Worm (Caenorhabditis elegans): ENCODE data around the gene fbxa-59.

The fbxa-59 gene

DNA sequence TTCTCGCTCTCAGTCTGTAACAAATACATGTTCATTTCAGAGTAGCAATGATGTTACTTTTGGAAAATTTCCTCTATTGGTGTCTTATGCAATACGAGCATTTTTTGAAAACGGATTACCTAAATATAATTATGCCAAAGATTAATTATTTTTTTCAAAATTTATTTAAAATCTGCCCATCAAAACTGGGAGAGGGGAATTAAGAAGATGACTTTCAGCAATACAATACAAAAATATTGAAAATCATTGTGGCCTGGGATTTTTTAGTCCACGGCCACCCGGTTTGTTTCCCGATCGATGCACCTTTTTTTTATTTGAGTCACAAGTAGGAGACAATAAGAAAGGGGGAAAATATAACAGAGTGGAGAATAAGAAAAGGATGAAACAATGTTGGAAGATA is 5.3 kb downstream of the fbxa-59 start, which contains the start of gene fbxa-56:
fbxa-56 (minus strand) TSS at position 101 of the 400 bp plus-strand sequence.
- no peak for TF ChIP-seq unc-62 (GFP tag; optimal IDR thresholded peaks at IDR 0.05)

DNA sequence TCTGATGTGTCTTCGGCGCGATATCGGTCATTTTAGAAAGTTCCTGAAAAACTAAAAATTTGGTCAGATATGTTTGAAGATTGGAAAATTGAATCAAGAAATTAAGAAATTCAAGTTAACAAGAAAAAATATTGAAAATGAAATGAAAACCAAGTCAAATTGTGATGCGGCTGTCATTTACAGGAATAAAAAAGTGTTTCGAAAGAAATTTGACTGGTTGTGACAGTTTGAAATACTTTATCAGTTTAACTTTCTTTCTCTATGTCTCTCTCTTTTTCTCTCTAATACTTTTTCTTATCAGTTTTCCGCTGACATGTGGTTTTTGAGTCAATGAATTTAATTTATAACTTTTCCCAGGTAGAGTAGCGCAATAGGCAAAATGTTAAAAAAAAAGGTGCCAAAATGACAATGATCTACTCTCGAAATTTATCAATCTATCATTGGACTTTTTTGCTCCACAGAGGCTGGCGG is 7.2 kb downstream of the fbxa-59 start, which contains the start of gene fbxa-55:
fbxa-55 (minus strand) TSS at position 51 of the 471 bp plus-strand sequence.
- TF ChIP-seq unc-62 (GFP tag; optimal IDR thresholded peaks at IDR 0.05): no peak

- no peak for TF ChIP-seq unc-62 (GFP tag; optimal IDR thresholded peaks at IDR 0.05)
Observed at ce11 chrIII:926216-926615, 17.1 kb downstream of the fbxa-59 start, which contains the start of gene pef-1. Gene pef-1 (minus strand): TSS chrIII:926316.

DNA sequence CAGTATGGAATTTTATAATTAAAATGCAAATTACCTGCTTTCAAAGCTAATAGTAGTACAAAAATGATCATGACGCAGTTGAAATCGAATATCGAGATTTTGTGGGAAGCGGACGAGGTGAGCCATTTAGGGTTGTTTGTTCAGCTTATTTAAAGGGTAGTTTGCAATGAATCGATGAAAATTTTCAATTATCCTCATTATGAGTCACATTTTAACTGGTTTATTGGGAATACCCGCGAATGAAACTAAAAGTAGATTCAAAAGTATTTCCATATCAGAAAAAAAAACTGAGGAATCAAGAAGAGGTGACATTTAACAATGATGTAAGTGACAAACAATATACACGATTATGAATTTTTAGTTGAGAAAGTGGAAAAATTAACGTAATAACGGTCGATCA is 24.0 kb downstream of the fbxa-59 start, which contains the start of gene F23H11.7:
F23H11.7 (minus strand) TSS at position 101 of the 400 bp plus-strand sequence.
- no peak for TF ChIP-seq unc-62 (GFP tag; optimal IDR thresholded peaks at IDR 0.05)

DNA sequence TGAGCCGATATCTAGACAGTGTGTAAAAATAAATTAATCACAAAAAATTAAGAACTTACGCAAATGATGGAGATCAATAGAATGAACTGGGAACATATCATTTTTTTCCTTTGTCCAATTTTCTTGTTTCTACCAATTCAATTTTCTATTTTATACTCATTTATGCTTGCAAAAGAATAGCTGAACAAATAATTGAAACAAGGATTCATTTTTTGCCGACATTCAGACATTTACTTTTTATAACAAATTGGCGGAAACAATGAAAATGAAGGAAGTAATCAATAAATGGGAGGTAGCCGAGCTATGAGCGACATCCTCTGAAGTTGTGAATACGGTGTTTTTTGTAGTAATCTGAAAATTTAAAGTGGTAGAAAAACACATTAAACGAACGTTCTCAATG is 26.4 kb downstream of the fbxa-59 start, which contains the start of gene idpp-13:
idpp-13 (minus strand) TSS at position 101 of the 400 bp plus-strand sequence.
- no peak for TF ChIP-seq unc-62 (GFP tag; optimal IDR thresholded peaks at IDR 0.05)

- no peak for TF ChIP-seq unc-62 (GFP tag; optimal IDR thresholded peaks at IDR 0.05)
Observed at ce11 chrIII:910540-911311, 32.5 kb downstream of the fbxa-59 start, which contains the start of the genes F23H11.5 and bra-2. Gene F23H11.5 (minus strand): TSS chrIII:910590. Gene bra-2 (plus strand): TSS chrIII:911261.

- TF ChIP-seq unc-62 (GFP tag; optimal IDR thresholded peaks at IDR 0.05): no peak
Observed at ce11 chrIII:909540-909939, 33.7 kb downstream of the fbxa-59 start, which contains the start of gene crls-1. Gene crls-1 (minus strand): TSS chrIII:909902.

DNA sequence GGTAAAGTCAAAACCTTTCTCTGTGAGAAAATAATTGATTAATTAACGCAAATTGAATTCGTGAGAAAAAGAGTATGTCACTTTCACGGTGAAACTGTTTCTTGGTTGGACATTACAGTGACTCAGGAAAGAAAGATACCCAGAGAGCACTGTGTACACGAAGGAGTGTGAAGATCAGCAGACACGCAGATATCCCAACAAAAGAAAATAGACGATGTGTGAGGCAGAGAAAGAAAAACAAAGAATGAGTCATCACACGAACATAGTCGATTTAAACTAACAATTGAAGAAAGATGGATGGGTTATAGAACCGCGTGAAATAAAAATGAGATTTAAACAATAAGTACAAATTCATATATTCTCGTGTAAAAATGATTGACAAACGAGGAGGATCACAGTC is 35.3 kb downstream of the fbxa-59 start:
- no peak for TF ChIP-seq unc-62 (GFP tag; optimal IDR thresholded peaks at IDR 0.05)

DNA sequence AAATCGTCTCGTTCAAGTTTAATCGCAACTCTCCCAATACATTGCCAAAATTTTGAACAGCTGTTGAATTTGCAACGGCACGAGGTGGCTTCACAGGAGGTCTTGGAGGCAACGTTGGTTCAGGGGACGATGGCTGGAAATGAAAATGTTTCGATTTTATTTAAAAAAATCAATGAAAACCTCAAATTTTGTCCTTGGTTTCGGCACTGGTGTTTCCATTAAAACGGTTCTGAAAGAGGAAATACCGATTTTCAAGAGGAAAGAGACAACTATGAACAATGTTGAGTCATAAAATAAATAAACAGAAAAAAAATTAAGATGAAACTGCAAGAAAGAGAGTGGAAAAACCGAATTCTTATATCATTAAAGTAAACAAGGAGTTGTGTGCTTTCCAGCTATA is 36.0 kb downstream of the fbxa-59 start, which contains the start of gene F23H11.4:
F23H11.4 (minus strand) TSS at position 229 of the 400 bp plus-strand sequence.
- no peak for TF ChIP-seq unc-62 (GFP tag; optimal IDR thresholded peaks at IDR 0.05)

DNA sequence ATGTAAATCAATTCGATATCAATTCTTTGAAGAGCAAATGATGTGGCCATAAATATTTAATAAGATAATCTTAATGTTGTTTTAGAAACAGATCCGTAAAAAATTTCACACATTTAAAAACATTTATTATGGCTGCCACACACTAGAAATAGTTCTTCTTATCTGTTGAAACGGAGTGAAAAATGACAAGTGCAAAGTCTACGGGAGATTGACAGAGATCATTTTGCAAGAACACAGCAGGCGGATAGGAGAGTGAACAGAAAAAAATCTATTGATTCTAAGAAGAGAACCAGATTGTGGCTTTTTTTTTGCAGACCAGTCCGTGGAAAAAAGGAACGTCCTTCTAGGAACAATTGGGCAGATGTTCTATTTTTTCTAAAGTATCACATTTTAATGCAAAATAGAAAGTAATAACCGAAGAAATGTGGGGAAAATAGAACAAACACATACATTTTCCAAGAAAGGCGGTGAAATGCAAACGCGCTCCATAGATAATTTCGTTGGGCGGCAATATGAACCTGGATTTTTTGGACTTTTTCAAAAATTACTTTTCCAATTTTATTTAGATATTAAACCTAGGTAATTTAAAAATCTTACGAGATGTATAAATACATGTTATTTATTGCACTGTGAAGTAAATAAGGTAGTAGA is 41.6 kb downstream of the fbxa-59 start:
- TF ChIP-seq unc-62 (GFP tag; optimal IDR thresholded peaks at IDR 0.05): no peak

- no peak for TF ChIP-seq unc-62 (GFP tag; optimal IDR thresholded peaks at IDR 0.05)
Observed at ce11 chrIII:901148-901547, 42.1 kb downstream of the fbxa-59 start, which contains the start of gene sucl-2. Gene sucl-2 (minus strand): TSS chrIII:901412.

DNA sequence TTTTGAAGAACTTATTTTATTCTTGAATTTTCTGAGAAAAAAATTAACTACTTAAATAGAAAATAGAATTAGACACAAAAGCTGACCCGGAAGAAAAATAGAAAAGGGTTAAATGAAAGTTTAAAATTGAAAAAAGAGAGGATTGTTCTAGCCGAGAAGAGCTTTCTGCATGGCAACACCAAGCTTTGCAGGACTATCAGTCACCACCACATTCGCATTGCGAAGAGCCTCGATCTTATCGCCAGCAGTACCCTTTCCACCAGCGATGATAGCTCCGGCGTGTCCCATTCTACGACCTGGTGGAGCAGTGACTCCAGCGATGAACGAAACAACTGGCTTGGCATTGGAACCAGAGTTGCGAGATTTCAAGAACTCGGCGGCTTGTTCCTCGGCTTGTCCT is 43.1 kb downstream of the fbxa-59 start:
- no peak for TF ChIP-seq unc-62 (GFP tag; optimal IDR thresholded peaks at IDR 0.05)

DNA sequence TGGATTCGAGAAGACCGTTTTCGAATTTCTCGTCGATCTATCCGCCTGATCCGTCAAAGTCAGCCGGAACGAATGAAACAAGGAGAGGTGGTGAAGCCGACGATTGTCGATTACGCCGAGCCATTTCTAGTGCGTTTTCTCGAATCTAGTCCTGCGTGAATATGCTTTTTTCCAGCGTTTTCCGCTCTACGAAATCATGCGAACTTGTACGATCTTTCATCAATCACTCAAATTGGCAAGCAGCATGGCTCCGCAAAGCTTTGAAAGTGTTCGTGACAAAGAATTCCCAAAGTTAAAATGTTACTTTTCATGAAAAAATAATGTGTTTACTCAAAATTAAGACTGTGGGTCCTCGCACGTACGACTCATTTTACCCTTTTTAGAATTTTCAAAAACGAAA is 46.4 kb downstream of the fbxa-59 start:
- TF ChIP-seq unc-62 (GFP tag; optimal IDR thresholded peaks at IDR 0.05): no peak

DNA sequence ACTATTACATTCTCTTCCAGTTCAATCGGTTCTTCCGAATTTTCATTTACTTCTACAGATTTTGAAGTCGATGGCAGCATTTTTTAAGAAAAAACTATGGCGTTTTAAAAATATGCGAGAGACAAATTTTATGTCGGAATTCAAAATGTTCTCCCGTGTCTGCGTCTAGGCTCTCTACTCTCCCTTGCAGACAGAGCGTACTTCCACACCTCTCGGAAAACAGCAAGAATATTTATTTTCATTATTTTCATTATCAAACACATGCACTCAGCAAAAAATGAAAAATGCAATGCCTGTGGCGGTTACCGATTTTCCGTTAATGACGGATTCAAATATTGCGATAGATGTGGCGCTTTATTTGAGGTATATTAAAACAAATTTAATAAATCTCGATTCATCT is 47.8 kb downstream of the fbxa-59 start, which contains the start of the genes ztf-18 and F23H11.2:
ztf-18 (minus strand) TSS at position 188 of the 400 bp plus-strand sequence.
F23H11.2 (plus strand) TSS at position 223 of the 400 bp plus-strand sequence.
- no peak for TF ChIP-seq unc-62 (GFP tag; optimal IDR thresholded peaks at IDR 0.05)

DNA sequence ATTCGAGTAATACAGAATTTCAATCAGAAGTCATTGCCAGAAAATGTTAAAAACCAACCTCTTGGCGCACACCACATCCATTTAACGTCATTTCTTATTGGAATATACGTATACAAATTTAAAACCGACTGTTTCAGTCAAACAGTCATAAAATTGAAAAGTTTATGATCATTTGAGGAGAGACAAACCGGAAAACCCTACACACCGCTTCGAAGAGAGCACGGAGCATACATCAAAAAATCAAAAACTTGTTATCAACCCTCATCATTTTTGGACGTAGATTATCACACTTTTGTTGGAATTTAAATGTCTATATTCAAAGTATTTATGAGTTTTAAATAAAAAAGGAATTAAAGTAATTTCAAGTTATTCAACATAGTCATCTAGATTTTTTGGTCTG is 52.3 kb downstream of the fbxa-59 start, which contains the start of gene T24C4.10:
T24C4.10 (minus strand) TSS at position 230 of the 400 bp plus-strand sequence.
- no peak for TF ChIP-seq unc-62 (GFP tag; optimal IDR thresholded peaks at IDR 0.05)
